Fruit fly (Drosophila melanogaster) whole organism, embryonic: Measurements from ENCODE around the gene CG43448.

ENCODE experiments used
- CG11560 ChIP-seq: fragments of 200-800 bp; sonication (Bioruptor generic); IDR thresholded peaks from 3 replicates; pipeline ENCODE4 v1.3.6; 2022; ENCODE audit warnings: missing biosample characterization, missing genetic modification characterization
- CG14667 ChIP-seq: fragments of 200-800 bp; sonication (Bioruptor generic); IDR thresholded peaks from 2 replicates; pipeline ENCODE4 v1.3.6; 2022; ENCODE audit warnings: missing biosample characterization, missing genetic modification characterization
- CG14965 ChIP-seq: fragments of 200-800 bp; sonication (Bioruptor generic); optimal IDR thresholded peaks from 2 replicates; lab custom pipeline; 2016; ENCODE audit warnings: missing biosample characterization, missing genetic modification characterization, borderline replicate concordance
- CG15601 ChIP-seq: fragments of 200-800 bp; sonication (Bioruptor generic); optimal IDR thresholded peaks from 3 replicates; lab custom pipeline; 2019; ENCODE audit warnings: missing biosample characterization, mild to moderate bottlenecking, missing genetic modification characterization, moderate library complexity
- CG16779 ChIP-seq: fragments of 200-800 bp; sonication (Bioruptor generic); IDR thresholded peaks from 2 replicates; pipeline ENCODE4 v1.3.6; 2022; ENCODE audit warnings: missing biosample characterization, missing genetic modification characterization
- CG18619 ChIP-seq: fragments of 200-800 bp; sonication (Bioruptor generic); optimal IDR thresholded peaks from 3 replicates; lab custom pipeline; 2017; ENCODE audit warnings: missing biosample characterization, mild to moderate bottlenecking, missing genetic modification characterization
- CG31388 ChIP-seq: fragments of 200-800 bp; sonication (Bioruptor generic); optimal IDR thresholded peaks from 2 replicates; lab custom pipeline; 2016; ENCODE audit warnings: missing biosample characterization, missing genetic modification characterization
- CG3163 ChIP-seq: fragments of 200-800 bp; sonication (Bioruptor generic); optimal IDR thresholded peaks from 3 replicates; lab custom pipeline; 2016; ENCODE audit warnings: missing biosample characterization, missing genetic modification characterization
- CG34376 ChIP-seq: fragments of 200-800 bp; sonication (Bioruptor generic); optimal IDR thresholded peaks from 2 replicates; lab custom pipeline; 2018; ENCODE audit warnings: missing biosample characterization, mild to moderate bottlenecking, missing genetic modification characterization
- CG3838 ChIP-seq: fragments of 200-800 bp; sonication (Bioruptor generic); optimal IDR thresholded peaks from 3 replicates; lab custom pipeline; 2016; ENCODE audit warnings: missing biosample characterization, missing genetic modification characterization
- CG6272 ChIP-seq: fragments of 200-800 bp; sonication (Bioruptor generic); IDR thresholded peaks from 2 replicates; pipeline ENCODE4 v1.3.6; 2022; ENCODE audit warnings: missing biosample characterization, missing genetic modification characterization
- CG6683 ChIP-seq: fragments of 200-800 bp; sonication (Bioruptor generic); optimal IDR thresholded peaks from 2 replicates; lab custom pipeline; 2017; ENCODE audit warnings: missing biosample characterization, mild to moderate bottlenecking, missing genetic modification characterization, missing genetic modification reagents
- CG6689 ChIP-seq: fragments of 200-800 bp; sonication (Bioruptor generic); IDR thresholded peaks from 2 replicates; pipeline ENCODE4 v1.3.6; 2022; ENCODE audit warnings: missing biosample characterization, missing genetic modification characterization
- CG8089 ChIP-seq: fragments of 200-800 bp; sonication (Bioruptor generic); optimal IDR thresholded peaks from 3 replicates; lab custom pipeline; 2016; ENCODE audit warnings: missing biosample characterization, missing genetic modification characterization
- CG8290 ChIP-seq, 3 experiments: fragments of 200-800 bp; sonication (Bioruptor generic); optimal IDR thresholded peaks; 2 replicates each; lab custom pipeline; 2016 to 2019; ENCODE audit warnings: missing biosample characterization in 3 of 3, missing genetic modification characterization in 3 of 3, mild to moderate bottlenecking in 2 of 3, moderate library complexity in 1 of 3
- CG9797 ChIP-seq: fragments of 200-800 bp; sonication (Bioruptor generic); optimal IDR thresholded peaks from 3 replicates; lab custom pipeline; 2018; ENCODE audit warnings: missing biosample characterization, mild to moderate bottlenecking, missing genetic modification characterization
- D19A ChIP-seq: fragments of 200-800 bp; optimal IDR thresholded peaks from 3 replicates; lab custom pipeline; 2019; ENCODE audit warnings: missing biosample characterization, mild to moderate bottlenecking, missing genetic modification characterization, moderate library complexity
- Fer3 ChIP-seq: fragments of 200-800 bp; sonication (Bioruptor generic); optimal IDR thresholded peaks from 2 replicates; lab custom pipeline; 2018; ENCODE audit warnings: missing biosample characterization, mild to moderate bottlenecking, missing genetic modification characterization, moderate library complexity
- Hand ChIP-seq: fragments of 200-800 bp; sonication (Bioruptor generic); optimal IDR thresholded peaks from 2 replicates; lab custom pipeline; 2017; ENCODE audit warnings: mild to moderate bottlenecking, missing biosample characterization, missing genetic modification reagents, missing genetic modification characterization
- Hey ChIP-seq: fragments of 200-800 bp; sonication (Bioruptor generic); optimal IDR thresholded peaks from 3 replicates; lab custom pipeline; 2018; ENCODE audit warnings: missing biosample characterization, mild to moderate bottlenecking, missing genetic modification characterization
- HmgD ChIP-seq: fragments of 200-800 bp; sonication (Bioruptor generic); optimal IDR thresholded peaks from 3 replicates; lab custom pipeline; 2016; ENCODE audit warnings: missing biosample characterization, missing genetic modification characterization
- MBD-R2 ChIP-seq: fragments of 200-800 bp; sonication (Bioruptor generic); IDR thresholded peaks from 2 replicates; pipeline ENCODE4 v1.3.6; 2022; ENCODE audit warnings: missing biosample characterization, missing genetic modification characterization
- Nf-YA ChIP-seq: fragments of 200-800 bp; sonication (Bioruptor generic); IDR thresholded peaks from 2 replicates; pipeline ENCODE4 v1.3.6; 2022; ENCODE audit warnings: missing biosample characterization, missing genetic modification characterization
- Nf-YC ChIP-seq: fragments of 200-800 bp; optimal IDR thresholded peaks from 3 replicates; lab custom pipeline; 2019; ENCODE audit warnings: missing biosample characterization, mild to moderate bottlenecking, missing genetic modification characterization, moderate library complexity
- Oaz ChIP-seq: fragments of 200-800 bp; sonication (Bioruptor generic); IDR thresholded peaks from 2 replicates; pipeline ENCODE4 v1.3.6; 2022; ENCODE audit warnings: missing biosample characterization, missing genetic modification characterization
- Oli ChIP-seq: fragments of 200-800 bp; sonication (Bioruptor generic); optimal IDR thresholded peaks from 2 replicates; lab custom pipeline; 2018; ENCODE audit warnings: missing biosample characterization, mild to moderate bottlenecking, missing genetic modification characterization, moderate library complexity
- Poxn ChIP-seq: fragments of 200-800 bp; sonication (Bioruptor generic); IDR thresholded peaks from 2 replicates; pipeline ENCODE4 v1.3.6; 2022; ENCODE audit warnings: missing biosample characterization, missing genetic modification characterization
- Usf ChIP-seq: fragments of 200-800 bp; sonication (Bioruptor generic); optimal IDR thresholded peaks from 2 replicates; lab custom pipeline; 2017; ENCODE audit warnings: missing genotype, missing biosample characterization, missing genetic modification characterization
- ac ChIP-seq: fragments of 200-800 bp; sonication (Bioruptor generic); optimal IDR thresholded peaks from 3 replicates; lab custom pipeline; 2017; ENCODE audit warnings: missing biosample characterization, mild to moderate bottlenecking, missing genetic modification characterization
- btn ChIP-seq: fragments of 200-800 bp; sonication (Bioruptor generic); optimal IDR thresholded peaks from 2 replicates; lab custom pipeline; 2016; ENCODE audit warnings: missing biosample characterization, missing genetic modification characterization
- chinmo ChIP-seq: fragments of 200-800 bp; sonication (Bioruptor generic); IDR thresholded peaks from 4 replicates; pipeline ENCODE4 v1.3.6; 2022; ENCODE audit warnings: missing biosample characterization, missing genetic modification characterization; ENCODE audit not compliant: partially characterized antibody
- chn ChIP-seq: fragments of 200-800 bp; sonication (Bioruptor generic); optimal IDR thresholded peaks from 2 replicates; lab custom pipeline; 2016; ENCODE audit warnings: missing biosample characterization, missing genetic modification characterization
- dmrt11E ChIP-seq: fragments of 200-800 bp; sonication (Bioruptor generic); optimal IDR thresholded peaks from 3 replicates; lab custom pipeline; 2018; ENCODE audit warnings: missing biosample characterization, mild to moderate bottlenecking, missing genetic modification characterization, moderate library complexity
- emc ChIP-seq: fragments of 200-800 bp; sonication (Bioruptor generic); optimal IDR thresholded peaks from 2 replicates; lab custom pipeline; 2016; ENCODE audit warnings: missing biosample characterization, missing genetic modification characterization
- ems ChIP-seq: fragments of 200-800 bp; sonication (Bioruptor generic); optimal IDR thresholded peaks from 3 replicates; lab custom pipeline; 2016; ENCODE audit warnings: missing biosample characterization, missing genetic modification characterization
- ewg ChIP-seq: fragments of 200-800 bp; sonication (Bioruptor generic); optimal IDR thresholded peaks from 3 replicates; lab custom pipeline; 2017; ENCODE audit warnings: mild to moderate bottlenecking, missing biosample characterization, missing genetic modification reagents, missing genetic modification characterization
- fd96Cb ChIP-seq: fragments of 200-800 bp; sonication (Bioruptor generic); optimal IDR thresholded peaks from 2 replicates; lab custom pipeline; 2018; ENCODE audit warnings: missing biosample characterization, mild to moderate bottlenecking, missing genetic modification characterization, moderate library complexity
- ham ChIP-seq: fragments of 200-800 bp; sonication (Bioruptor generic); IDR thresholded peaks from 2 replicates; pipeline ENCODE4 v1.3.6; 2022; ENCODE audit warnings: missing biosample characterization, missing genetic modification characterization
- hb ChIP-seq: fragments of 200-800 bp; sonication (Bioruptor generic); IDR thresholded peaks from 3 replicates; pipeline ENCODE4 v1.3.6; 2022; ENCODE audit warnings: missing biosample characterization, missing genetic modification characterization; ENCODE audit not compliant: partially characterized antibody
- ind ChIP-seq: fragments of 200-800 bp; sonication (Bioruptor generic); optimal IDR thresholded peaks from 3 replicates; lab custom pipeline; 2016; ENCODE audit warnings: missing biosample characterization, missing genetic modification characterization
- luna ChIP-seq: fragments of 200-800 bp; sonication (Bioruptor generic); optimal IDR thresholded peaks from 2 replicates; lab custom pipeline; 2016; ENCODE audit warnings: missing biosample characterization, missing genetic modification characterization
- nerfin-1 ChIP-seq: fragments of 200-800 bp; sonication (Bioruptor generic); optimal IDR thresholded peaks from 3 replicates; lab custom pipeline; 2019; ENCODE audit warnings: missing biosample characterization, mild to moderate bottlenecking, missing genetic modification characterization, moderate library complexity
- peb ChIP-seq: fragments of 200-800 bp; sonication (Bioruptor generic); IDR thresholded peaks from 2 replicates; pipeline ENCODE4 v1.3.6; 2022; ENCODE audit warnings: missing biosample characterization, missing genetic modification characterization
- sima ChIP-seq: fragments of 200-800 bp; sonication (Bioruptor generic); optimal IDR thresholded peaks from 2 replicates; lab custom pipeline; 2016; ENCODE audit warnings: missing biosample characterization, missing genetic modification characterization
- slp2 ChIP-seq: fragments of 200-800 bp; sonication (Bioruptor generic); optimal IDR thresholded peaks from 2 replicates; lab custom pipeline; 2016; ENCODE audit warnings: missing biosample characterization, missing genetic modification characterization
- stwl ChIP-seq: fragments of 200-800 bp; sonication (Bioruptor generic); optimal IDR thresholded peaks from 3 replicates; lab custom pipeline; 2018; ENCODE audit warnings: missing biosample characterization, mild to moderate bottlenecking, missing genetic modification characterization, moderate library complexity
- vfl ChIP-seq: fragments of 200-800 bp; sonication (Bioruptor generic); optimal IDR thresholded peaks from 2 replicates; lab custom pipeline; 2016; ENCODE audit warnings: missing biosample characterization, missing genetic modification characterization
- vnd ChIP-seq: fragments of 200-800 bp; sonication (Bioruptor generic); IDR thresholded peaks from 3 replicates; pipeline ENCODE4 v1.3.6; 2022; ENCODE audit warnings: missing biosample characterization, missing genetic modification characterization; ENCODE audit not compliant: partially characterized antibody
- wek ChIP-seq: fragments of 200-800 bp; sonication (Bioruptor generic); optimal IDR thresholded peaks from 3 replicates; lab custom pipeline; 2018; ENCODE audit warnings: missing biosample characterization, mild to moderate bottlenecking, missing genetic modification characterization, moderate library complexity
- zfh1 ChIP-seq: fragments of 200-800 bp; sonication (Bioruptor generic); IDR thresholded peaks from 3 replicates; pipeline ENCODE4 v1.3.6; 2022; ENCODE audit warnings: missing biosample characterization, missing genetic modification characterization

CG43448 gene

DNA sequence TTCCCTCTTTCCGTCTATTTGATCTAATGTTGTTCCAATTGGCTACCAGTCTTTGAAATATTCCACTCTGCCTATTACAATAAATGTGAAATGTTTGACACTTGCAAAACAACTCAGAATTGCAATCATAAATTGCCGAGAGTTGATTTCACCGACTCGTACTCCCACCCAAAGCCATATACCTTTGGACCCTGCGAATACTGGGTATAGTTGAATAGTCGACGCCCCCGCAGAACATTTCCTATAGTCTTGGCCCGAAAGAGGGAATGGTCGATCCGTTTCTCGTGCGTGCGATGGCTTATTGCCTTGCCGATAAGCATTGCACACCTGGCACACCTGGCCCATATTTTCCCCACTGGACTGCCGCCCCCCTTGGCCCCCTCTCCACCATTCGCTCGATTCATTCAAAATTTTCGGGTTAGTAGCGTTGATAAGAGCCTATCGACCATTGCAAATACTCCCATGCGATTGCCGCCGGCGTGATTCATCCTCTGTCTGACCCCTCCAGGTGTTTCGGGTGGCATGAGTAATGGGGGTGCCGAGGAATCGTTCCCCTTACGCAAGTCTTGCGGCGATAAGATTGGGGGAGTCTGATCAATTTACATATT is 37.3 kb downstream of the CG43448 start (continued):
- TF ChIP-seq chinmo (GFP tag; lab: Robert Waterston, UW) (peak; percentile 71; the same call in 2 of the 4 replicates), stwl (no peak), Oli (tag; lab: Kevin White, UChicago) (peak; percentile 8), fd96Cb (tag; lab: Kevin White, UChicago) (peak; percentile 5), CG14965 (GFP tag; lab: Kevin White, UChicago) (no peak), Hand (no peak), luna (GFP tag; lab: Kevin White, UChicago) (no peak), CG9797 (GFP tag; lab: Kevin White, UChicago) (no peak), D19A (tag; lab: Kevin White, UChicago) (peak; percentile 0), zfh1 (GFP tag; lab: Robert Waterston, UW) (peak; percentile 26; the same call in 1 of the 3 replicates), CG8089 (GFP tag; lab: Kevin White, UChicago) (no peak), wek (GFP tag; lab: Kevin White, UChicago) (no peak), CG11560 (tag; lab: Robert Waterston, UW) (no peak), Fer3 (no peak), CG16779 (GFP tag; lab: Robert Waterston, UW) (0 out of 2 replicates have a peak, but pooled peaks have one; percentile 61), CG31388 (GFP tag; lab: Kevin White, UChicago) (no peak), MBD-R2 (GFP tag; lab: Robert Waterston, UW) (peak; percentile 11; the same call in 1 of the 2 replicates), ems (GFP tag; lab: Kevin White, UChicago) (peak; percentile 24), vfl (GFP tag; lab: Kevin White, UChicago) (no peak), sima (no peak), CG6683 (GFP tag; lab: Kevin White, UChicago) (no peak), CG3163 (GFP tag; lab: Kevin White, UChicago) (peak; percentile 18), ac (GFP tag; lab: Kevin White, UChicago) (no peak), ewg (GFP tag; lab: Kevin White, UChicago) (no peak), CG3838 (GFP tag; lab: Kevin White, UChicago) (no peak), Nf-YC (tag; lab: Kevin White, UChicago) (no peak), CG14667 (GFP tag; lab: Robert Waterston, UW) (no peak), peb (GFP tag; lab: Robert Waterston, UW) (no peak), HmgD (GFP tag; lab: Kevin White, UChicago) (no peak), ind (GFP tag; lab: Kevin White, UChicago) (peak; percentile 11), CG6272 (GFP tag; lab: Robert Waterston, UW) (no peak), emc (GFP tag; lab: Kevin White, UChicago) (no peak), CG18619 (GFP tag; lab: Kevin White, UChicago) (no peak), CG6689 (GFP tag; lab: Robert Waterston, UW) (peak; percentile 21; the same call in 1 of the 2 replicates), Poxn (GFP tag; lab: Robert Waterston, UW) (no peak), dmrt11E (tag; lab: Kevin White, UChicago) (no peak), chn (GFP tag; lab: Kevin White, UChicago) (no peak), Usf (GFP tag; lab: Kevin White, UChicago) (no peak), Hey (tag; lab: Kevin White, UChicago) (peak; percentile 8), Oaz (no peak), btn (GFP tag; lab: Kevin White, UChicago) (no peak), ham (0 out of 2 replicates have a peak, but pooled peaks have one; percentile 5), CG34376 (GFP tag; lab: Kevin White, UChicago) (no peak), hb (GFP tag; lab: Robert Waterston, UW) (no peak), slp2 (GFP tag; lab: Kevin White, UChicago) (no peak), CG15601 (tag; lab: Kevin White, UChicago) (no peak), vnd (GFP tag; lab: Robert Waterston, UW) (no peak), nerfin-1 (tag; lab: Kevin White, UChicago) (no peak), CG8290 (GFP tag; optimal IDR thresholded peaks at IDR 0.05; lab: Kevin White, UChicago) (no peak), CG8290 (tag; optimal IDR thresholded peaks at IDR 0.05; lab: Kevin White, UChicago) (peak in 1 of 2 experiments; percentile 75), Nf-YA (no peak)
